Worm (Caenorhabditis elegans) whole organism, L4 larva: ENCODE measurements around the gene C24H10.4.

ENCODE experiments used
- D1046.2 ChIP-seq: fragments of 200-800 bp; sonication (Bioruptor generic); IDR thresholded peaks from 2 replicates; pipeline ENCODE4 v1.3.6; 2022; ENCODE audit warnings: missing genetic modification characterization, missing compliant biosample characterization
- F26F4.8 ChIP-seq: fragments of 200-800 bp; sonication (Bioruptor generic); conservative IDR thresholded peaks from 2 replicates; pipeline ENCODE4 v1.3.6; 2022; ENCODE audit warnings: missing genetic modification characterization, missing compliant biosample characterization
- F37D6.2 ChIP-seq: sonication (generic microtip); optimal IDR thresholded peaks from 2 replicates; lab custom pipeline; 2016; ENCODE audit warnings: mild to moderate bottlenecking, missing genetic modification characterization, missing compliant biosample characterization
- F44E2.7 ChIP-seq: fragments of 200-800 bp; sonication (Bioruptor generic); IDR thresholded peaks from 2 replicates; pipeline ENCODE4 v2.1.2; 2022; ENCODE audit warnings: missing genetic modification characterization, missing compliant biosample characterization
- R02D3.7 ChIP-seq: fragments of 150-350 bp; sonication (generic microtip); optimal IDR thresholded peaks from 3 replicates; lab custom pipeline; 2014; ENCODE audit warnings: missing biosample characterization, missing genetic modification characterization
- T26A8.4 ChIP-seq: fragments of 200-800 bp; sonication (Bioruptor generic); IDR thresholded peaks from 2 replicates; pipeline ENCODE4 v1.3.6; 2022; ENCODE audit warnings: missing genetic modification characterization, missing compliant biosample characterization
- Y48G9A.11 ChIP-seq: fragments of 200-800 bp; sonication (Bioruptor generic); IDR thresholded peaks from 2 replicates; pipeline ENCODE4 v1.3.6; 2022; ENCODE audit warnings: missing genetic modification reagents, missing genetic modification characterization, missing compliant biosample characterization
- aha-1 ChIP-seq: fragments of 150-350 bp; peaks from one replicate; lab custom pipeline; 2014; ENCODE audit warnings: missing biosample characterization, missing genetic modification characterization
- ama-1 ChIP-seq: fragments of 150-350 bp; optimal IDR thresholded peaks from 2 replicates; lab custom pipeline; 2014; ENCODE audit warnings: inconsistent platforms, mixed read lengths
- ceh-20 ChIP-seq: fragments of 200-800 bp; sonication (Bioruptor generic); IDR thresholded peaks from 2 replicates; pipeline ENCODE4 v1.3.6; 2022; ENCODE audit warnings: missing genetic modification reagents, missing genetic modification characterization, missing compliant biosample characterization
- ceh-44 ChIP-seq: fragments of 200-800 bp; sonication (Bioruptor generic); IDR thresholded peaks from 2 replicates; pipeline ENCODE4 v1.3.6; 2022; ENCODE audit warnings: missing genetic modification reagents, missing genetic modification characterization, missing compliant biosample characterization
- cey-2 ChIP-seq: sonication (generic microtip); optimal IDR thresholded peaks from 3 replicates; lab custom pipeline; 2017; ENCODE audit warnings: missing genetic modification characterization, mild to moderate bottlenecking, missing compliant biosample characterization, antibody characterized with exemption, borderline replicate concordance; ENCODE audit not compliant: insufficient read depth
- ctbp-1 ChIP-seq: fragments of 200-800 bp; sonication (Bioruptor generic); IDR thresholded peaks from 2 replicates; pipeline ENCODE4 v1.3.6; 2022; ENCODE audit warnings: missing genetic modification reagents, missing genetic modification characterization, missing compliant biosample characterization
- daf-12 ChIP-seq: fragments of 150-350 bp; optimal IDR thresholded peaks from 2 replicates; lab custom pipeline; 2014; ENCODE audit warnings: missing biosample characterization, missing genetic modification reagents, missing genetic modification characterization
- dmd-6 ChIP-seq: fragments of 200-800 bp; sonication (Bioruptor generic); IDR thresholded peaks from 2 replicates; pipeline ENCODE4 v1.3.6; 2022; ENCODE audit warnings: missing genetic modification reagents, missing genetic modification characterization, missing compliant biosample characterization
- dmd-8 ChIP-seq: fragments of 200-800 bp; sonication (Bioruptor generic); IDR thresholded peaks from 2 replicates; pipeline ENCODE4 v1.3.6; 2022; ENCODE audit warnings: missing genetic modification characterization, missing compliant biosample characterization
- dmd-9 ChIP-seq: fragments of 200-800 bp; sonication (Bioruptor generic); IDR thresholded peaks from 2 replicates; pipeline ENCODE4 v1.3.6; 2022; ENCODE audit warnings: missing genetic modification reagents, missing genetic modification characterization, missing compliant biosample characterization
- duxl-1 ChIP-seq: sonication (generic microtip); optimal IDR thresholded peaks from 2 replicates; lab custom pipeline; 2016; ENCODE audit warnings: mild to moderate bottlenecking, missing genetic modification characterization, moderate library complexity, missing compliant biosample characterization; ENCODE audit not compliant: poor library complexity
- dve-1 ChIP-seq: sonication (generic microtip); optimal IDR thresholded peaks from 2 replicates; lab custom pipeline; 2017; ENCODE audit warnings: antibody characterized with exemption, mild to moderate bottlenecking, missing genetic modification characterization, missing compliant biosample characterization; ENCODE audit not compliant: insufficient read depth
- egl-27 ChIP-seq: sonication (generic microtip); optimal IDR thresholded peaks from 3 replicates; lab custom pipeline; 2017; ENCODE audit warnings: missing biosample characterization, missing genetic modification reagents, missing genetic modification characterization
- egl-43 ChIP-seq: fragments of 200-800 bp; sonication (Bioruptor generic); IDR thresholded peaks from 2 replicates; pipeline ENCODE4 v1.3.6; 2022; ENCODE audit warnings: missing genetic modification reagents, missing genetic modification characterization, missing compliant biosample characterization
- hlh-30 ChIP-seq: sonication (generic microtip); optimal IDR thresholded peaks from 2 replicates; lab custom pipeline; 2017; ENCODE audit warnings: antibody characterized with exemption, mild to moderate bottlenecking, missing genetic modification characterization, missing compliant biosample characterization; ENCODE audit not compliant: insufficient read depth
- lin-13 ChIP-seq: fragments of 150-350 bp; optimal IDR thresholded peaks from 2 replicates; lab custom pipeline; 2014; ENCODE audit warnings: missing biosample characterization, missing genetic modification reagents, missing genetic modification characterization
- lin-29 ChIP-seq: fragments of 200-800 bp; sonication (Bioruptor generic); IDR thresholded peaks from 2 replicates; pipeline ENCODE4 v1.3.6; 2022; ENCODE audit warnings: missing genetic modification reagents, missing genetic modification characterization, missing compliant biosample characterization
- mdl-1 ChIP-seq, 2 experiments: fragments of 150-350 bp in 1 of 2; sonication (generic microtip) in 1 of 2; optimal IDR thresholded peaks; 2 replicates each; lab custom pipeline; 2014 to 2017; ENCODE audit warnings: missing biosample characterization in 2 of 2, missing genetic modification characterization in 2 of 2
- mep-1 ChIP-seq: fragments of 150-350 bp; sonication (generic microtip); optimal IDR thresholded peaks from 3 replicates; lab custom pipeline; 2014; ENCODE audit warnings: missing biosample characterization, missing genetic modification characterization
- mes-2 ChIP-seq: sonication (generic microtip); optimal IDR thresholded peaks from 2 replicates; lab custom pipeline; 2016; ENCODE audit warnings: missing genotype, mild to moderate bottlenecking, missing genetic modification characterization, missing compliant biosample characterization; ENCODE audit not compliant: poor library complexity, severe bottlenecking
- mxl-2 ChIP-seq: fragments of 200-800 bp; sonication (Bioruptor generic); conservative IDR thresholded peaks from 2 replicates; pipeline ENCODE4 v1.3.6; 2022; ENCODE audit warnings: missing genetic modification reagents, missing genetic modification characterization, missing compliant biosample characterization
- nhr-111 ChIP-seq: fragments of 200-800 bp; sonication (Bioruptor generic); optimal IDR thresholded peaks from 2 replicates; lab custom pipeline; 2018; ENCODE audit warnings: mild to moderate bottlenecking, missing genetic modification characterization, missing compliant biosample characterization
- nhr-28 ChIP-seq: fragments of 150-350 bp; optimal IDR thresholded peaks from 2 replicates; lab custom pipeline; 2014; ENCODE audit warnings: missing biosample characterization, missing genetic modification characterization
- nhr-41 ChIP-seq: fragments of 200-800 bp; sonication (Bioruptor generic); IDR thresholded peaks from 2 replicates; pipeline ENCODE4 v1.3.6; 2022; ENCODE audit warnings: missing genetic modification reagents, missing genetic modification characterization, missing compliant biosample characterization
- php-3 ChIP-seq: fragments of 200-800 bp; sonication (Bioruptor generic); IDR thresholded peaks from 2 replicates; pipeline ENCODE4 v1.3.6; 2022; ENCODE audit warnings: missing genetic modification reagents, missing genetic modification characterization, missing compliant biosample characterization
- rbr-2 ChIP-seq: sonication (generic microtip); optimal IDR thresholded peaks from 2 replicates; lab custom pipeline; 2016; ENCODE audit warnings: missing genotype, missing genetic modification characterization, missing compliant biosample characterization
- saeg-2 ChIP-seq: fragments of 200-800 bp; sonication (Bioruptor generic); IDR thresholded peaks from 2 replicates; pipeline ENCODE4 v1.3.6; 2022; ENCODE audit warnings: missing genetic modification reagents, missing genetic modification characterization, missing compliant biosample characterization
- skn-1 ChIP-seq: fragments of 150-350 bp; optimal IDR thresholded peaks from 2 replicates; lab custom pipeline; 2014; ENCODE audit warnings: missing biosample characterization, missing genetic modification characterization
- spr-1 ChIP-seq: sonication (generic microtip); optimal IDR thresholded peaks from 2 replicates; lab custom pipeline; 2016; ENCODE audit warnings: mild to moderate bottlenecking, missing genetic modification characterization, missing compliant biosample characterization
- tra-1 ChIP-seq: fragments of 200-800 bp; sonication (Bioruptor generic); IDR thresholded peaks from 2 replicates; pipeline ENCODE4 v1.3.6; 2022; ENCODE audit warnings: missing genetic modification reagents, missing genetic modification characterization, missing compliant biosample characterization
- unc-62 ChIP-seq, 3 experiments: fragments of 150-350 bp in 1 of 3; sonication (generic microtip); optimal IDR thresholded peaks in 2 of 3; peaks in 1 of 3; 1 replicate in 1 of 3; 2 replicates in 2 of 3; lab custom pipeline; 2014 to 2017; ENCODE audit warnings: missing biosample characterization in 3 of 3, missing genetic modification characterization in 3 of 3, missing genetic modification reagents in 3 of 3, missing genotype in 1 of 3
- zfp-2 ChIP-seq: sonication (generic microtip); optimal IDR thresholded peaks from 2 replicates; lab custom pipeline; 2016; ENCODE audit warnings: mild to moderate bottlenecking, missing genetic modification characterization, missing compliant biosample characterization
- zip-2 ChIP-seq: fragments of 150-350 bp; optimal IDR thresholded peaks from 2 replicates; lab custom pipeline; 2014; ENCODE audit warnings: missing biosample characterization, missing genetic modification characterization
- ztf-7 ChIP-seq: fragments of 150-350 bp; optimal IDR thresholded peaks from 2 replicates; lab custom pipeline; 2014; ENCODE audit warnings: missing biosample characterization, missing genetic modification characterization

The C24H10.4 gene

ce11 chrX:5085465-5085864 lies 26.4 kb upstream of the C24H10.4 start (continued):
- TF ChIP-seq dmd-8 (GFP tag; lab: Robert Waterston, UW) (peak; percentile 89), dve-1 (peak; percentile 87), lin-29 (peak; percentile 82; the same call in 1 of the 2 replicates)

- TF ChIP-seq aha-1 (tag; lab: Kevin White, UChicago), result peak; percentile 89
- TF ChIP-seq ceh-44 (GFP tag; lab: Robert Waterston, UW), result no peak
- no peak for TF ChIP-seq F26F4.8 (GFP tag; lab: Robert Waterston, UW)
- TF ChIP-seq nhr-41 (GFP tag; lab: Robert Waterston, UW), result no peak
- TF ChIP-seq dmd-9 (GFP tag; lab: Robert Waterston, UW), result no peak
Measured at ce11 chrX:5084495-5084894, 25.4 kb upstream of the C24H10.4 start, which contains the start of gene ets-5. Gene ets-5, minus strand, starts transcription at chrX:5084526.

- TF ChIP-seq egl-43 (GFP tag; lab: Robert Waterston, UW) (0 out of 2 replicates have a peak, but pooled peaks have one; percentile 28), cey-2 (no peak)
- TF ChIP-seq, all 104 proteins: peak for 1
Measured at ce11 chrX:5084080-5084479, 25.0 kb upstream of the C24H10.4 start.

ce11 chrX:5079297-5079696 lies 20.2 kb upstream of the C24H10.4 start:
- TF ChIP-seq rbr-2 (tag; lab: Kevin White, UChicago) (no peak), zip-2 (tag; lab: Kevin White, UChicago) (no peak), ceh-44 (GFP tag; lab: Robert Waterston, UW) (no peak), tra-1 (GFP tag; lab: Robert Waterston, UW) (0 out of 2 replicates have a peak, but pooled peaks have one; percentile 17), hlh-30 (tag; lab: Kevin White, UChicago) (no peak), ceh-20 (GFP tag; lab: Robert Waterston, UW) (0 out of 2 replicates have a peak, but pooled peaks have one; percentile 37), mdl-1 (tag; optimal IDR thresholded peaks at IDR 0.05; lab: Kevin White, UChicago) (peak in 1 of 2 experiments; percentile 16), ama-1 (lab: Kevin White, UChicago) (no peak), ztf-7 (tag; lab: Kevin White, UChicago) (no peak), unc-62 (GFP tag; optimal IDR thresholded peaks at IDR 0.05 in 1 of 2; lab: Kevin White, UChicago) (peak in 1 of 2 experiments; percentile 35), unc-62 (tag; optimal IDR thresholded peaks at IDR 0.05; lab: Kevin White, UChicago) (no peak), dmd-6 (GFP tag; lab: Robert Waterston, UW) (peak; percentile 34; the same call in 1 of the 2 replicates), nhr-28 (tag; lab: Kevin White, UChicago) (peak; percentile 15), nhr-111 (no peak)
- TF ChIP-seq, all 104 proteins: peak for 6

- TF ChIP-seq T26A8.4 (GFP tag; lab: Robert Waterston, UW) (no peak), saeg-2 (GFP tag; lab: Robert Waterston, UW) (no peak), rbr-2 (tag; lab: Kevin White, UChicago) (peak; percentile 45), ctbp-1 (GFP tag; lab: Robert Waterston, UW) (0 out of 2 replicates have a peak, but pooled peaks have one; percentile 15), D1046.2 (no peak), mes-2 (peak; percentile 16), lin-13 (GFP tag; lab: Kevin White, UChicago) (no peak), F37D6.2 (tag; lab: Kevin White, UChicago) (no peak), duxl-1 (peak; percentile 39), php-3 (GFP tag; lab: Robert Waterston, UW) (no peak), Y48G9A.11 (GFP tag; lab: Robert Waterston, UW) (no peak), R02D3.7 (tag; lab: Kevin White, UChicago) (no peak), egl-27 (no peak), spr-1 (no peak), mxl-2 (GFP tag; lab: Robert Waterston, UW) (no peak), nhr-28 (tag; lab: Kevin White, UChicago) (peak; percentile 9), zfp-2 (tag; lab: Kevin White, UChicago) (no peak), daf-12 (no peak), ceh-20 (GFP tag; lab: Robert Waterston, UW) (no peak), F44E2.7 (no peak), mep-1 (tag; lab: Kevin White, UChicago) (peak; percentile 23), egl-43 (GFP tag; lab: Robert Waterston, UW) (peak; percentile 35; the same call in 1 of the 2 replicates), skn-1 (tag; lab: Kevin White, UChicago) (no peak), tra-1 (GFP tag; lab: Robert Waterston, UW) (no peak), mdl-1 (tag; optimal IDR thresholded peaks at IDR 0.05; lab: Kevin White, UChicago) (peak; percentile 25 to 59)
Measured at ce11 chrX:5077696-5078343, 18.8 kb upstream of the C24H10.4 start, which contains the start of gene cal-5. Gene cal-5, minus strand, starts transcription at chrX:5077961.
